Fruit fly (Drosophila melanogaster): ENCODE results near the gene Sps2.
A peak's percentile ranks its signal among the peaks of the same experiment; 100 is the strongest.

Gene Sps2

DNA sequence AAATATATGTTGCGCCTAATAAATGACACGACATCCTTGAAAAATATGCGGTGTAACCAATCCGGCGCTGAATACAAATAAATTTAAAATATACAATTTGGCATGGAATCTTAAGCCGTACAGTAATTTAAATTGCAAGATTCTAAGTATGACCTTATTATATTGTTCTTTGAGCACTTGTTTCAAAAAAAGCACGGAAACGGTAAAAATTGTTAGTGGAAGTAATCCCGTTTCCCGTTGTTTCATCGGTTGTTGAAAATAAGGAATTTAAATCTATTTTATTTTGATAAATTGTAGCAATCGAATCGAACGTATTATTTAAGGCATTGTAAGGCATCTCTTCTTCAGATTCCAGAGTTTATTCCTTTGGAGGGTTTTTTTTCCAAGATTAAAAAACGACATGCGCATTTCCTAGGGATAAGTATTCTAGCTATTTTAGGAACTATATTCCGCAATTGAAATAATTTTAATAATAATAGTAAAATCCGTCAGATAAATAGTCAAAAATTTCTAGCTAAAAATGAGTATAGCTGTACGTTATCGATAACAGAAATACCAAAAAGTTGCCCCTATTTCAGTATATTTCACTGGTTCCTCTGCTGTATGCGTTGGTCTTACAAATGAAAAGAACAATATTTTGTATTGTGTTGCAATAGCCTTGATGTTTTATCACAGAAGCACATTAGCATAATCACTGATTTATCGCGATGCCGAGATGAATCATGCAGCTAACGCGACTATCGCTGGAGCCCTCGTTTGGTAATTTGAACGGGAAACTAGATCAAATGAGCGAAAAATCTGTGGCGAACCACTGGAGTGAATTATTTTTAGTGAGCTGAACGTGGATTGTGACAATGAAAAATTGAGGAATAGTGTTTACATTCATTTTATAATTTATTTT lies 9.1 kb upstream of the Sps2 start, which contains the start of gene GATAd:
GATAd (plus strand) TSS at position 644 of the 901 bp plus-strand sequence.
- peak; percentile 38 for TF ChIP-seq pad (GFP tag; optimal IDR thresholded peaks at IDR 0.05)
- no peak for TF ChIP-seq CG11617 (GFP tag; optimal IDR thresholded peaks at IDR 0.05)
- TF ChIP-seq CG33017 (tag; optimal IDR thresholded peaks at IDR 0.05) = peak; percentile 30
- peak; percentile 41 for TF ChIP-seq bab1 (GFP tag; optimal IDR thresholded peaks at IDR 0.05)
- peak; percentile 23 for TF ChIP-seq Mnt (GFP tag; optimal IDR thresholded peaks at IDR 0.05)
- TF ChIP-seq CG12768 (GFP tag; optimal IDR thresholded peaks at IDR 0.05) = peak; percentile 15
- TF ChIP-seq toe (GFP tag; optimal IDR thresholded peaks at IDR 0.05) = no peak
- no peak for TF ChIP-seq tj (GFP tag; optimal IDR thresholded peaks at IDR 0.05)
- no peak for TF ChIP-seq CG5204 (GFP tag; optimal IDR thresholded peaks at IDR 0.05)
- TF ChIP-seq cic (GFP tag; optimal IDR thresholded peaks at IDR 0.05) = no peak
- TF ChIP-seq kay (GFP tag; ENCODE audit: borderline replicate concordance) = peak; percentile 98
- no peak for TF ChIP-seq Crg-1 (GFP tag; optimal IDR thresholded peaks at IDR 0.05)
- TF ChIP-seq ovo (GFP tag; optimal IDR thresholded peaks at IDR 0.05) = no peak
- peak; percentile 8 for TF ChIP-seq CG7101 (tag; optimal IDR thresholded peaks at IDR 0.05)

DNA sequence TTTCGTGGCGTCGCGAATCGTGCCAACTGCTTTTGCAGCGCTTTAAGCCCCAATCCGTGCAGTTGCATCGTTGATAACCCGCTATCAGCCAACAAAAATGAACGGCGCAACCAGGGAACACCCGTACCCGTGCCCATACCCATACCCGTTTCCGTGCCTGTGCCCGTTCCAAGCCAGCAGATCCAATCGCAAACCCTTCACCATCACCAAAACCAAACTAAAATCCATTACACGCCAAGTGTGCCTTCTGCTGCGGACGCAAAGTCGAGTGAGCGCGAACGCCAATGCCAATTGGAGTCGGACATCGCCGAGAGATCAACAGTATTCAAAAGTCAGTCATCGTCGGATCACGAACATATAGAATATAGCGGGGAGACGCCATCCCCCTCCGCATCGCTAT lies 8.2 kb upstream of the Sps2 start:
- TF ChIP-seq CG1620 (GFP tag; optimal IDR thresholded peaks at IDR 0.05) (no peak), CG5204 (GFP tag; optimal IDR thresholded peaks at IDR 0.05) (no peak), CG12768 (GFP tag; optimal IDR thresholded peaks at IDR 0.05) (no peak), cic (GFP tag; optimal IDR thresholded peaks at IDR 0.05) (no peak), toe (GFP tag; optimal IDR thresholded peaks at IDR 0.05) (no peak), Clk (GFP tag; optimal IDR thresholded peaks at IDR 0.05) (no peak), Mnt (GFP tag; optimal IDR thresholded peaks at IDR 0.05) (no peak), CG33017 (tag; optimal IDR thresholded peaks at IDR 0.05) (no peak), CG7101 (tag; optimal IDR thresholded peaks at IDR 0.05) (no peak), Crg-1 (GFP tag; optimal IDR thresholded peaks at IDR 0.05) (no peak), CG14711 (tag; optimal IDR thresholded peaks at IDR 0.05) (no peak), bab1 (GFP tag; optimal IDR thresholded peaks at IDR 0.05) (no peak), ovo (GFP tag; optimal IDR thresholded peaks at IDR 0.05) (no peak), tj (GFP tag; optimal IDR thresholded peaks at IDR 0.05) (no peak), CG7045 (GFP tag; optimal IDR thresholded peaks at IDR 0.05) (no peak), kay (GFP tag; ENCODE audit: borderline replicate concordance) (no peak), Hr96 (GFP tag; optimal IDR thresholded peaks at IDR 0.05) (no peak), pad (GFP tag; optimal IDR thresholded peaks at IDR 0.05) (no peak), cnc (optimal IDR thresholded peaks at IDR 0.05) (no peak)

DNA sequence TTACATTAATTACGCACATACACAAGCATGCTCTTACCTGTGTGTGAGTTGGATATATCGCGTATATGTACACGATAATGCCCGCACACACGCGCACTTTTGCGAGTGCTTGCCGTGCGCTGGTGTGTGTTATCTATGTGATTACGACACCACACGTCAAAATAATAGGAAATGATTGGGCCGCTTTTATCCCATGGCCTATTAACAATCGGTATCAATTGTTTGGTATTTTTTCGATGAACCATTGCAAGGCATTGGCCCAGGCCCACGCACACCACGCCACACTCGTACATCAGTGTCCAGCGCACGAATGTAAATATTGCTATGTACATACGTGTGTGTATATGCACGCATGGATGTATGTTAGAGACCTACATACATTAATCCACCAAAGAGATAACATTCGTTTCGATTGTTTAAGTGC lies 7.5 kb upstream of the Sps2 start:
- TF ChIP-seq ovo (GFP tag; optimal IDR thresholded peaks at IDR 0.05) = peak; percentile 45
- peak; percentile 98 for TF ChIP-seq kay (GFP tag; ENCODE audit: borderline replicate concordance)
- TF ChIP-seq bab1 (GFP tag; optimal IDR thresholded peaks at IDR 0.05) = peak; percentile 62
- peak; percentile 85 for TF ChIP-seq Mnt (GFP tag; optimal IDR thresholded peaks at IDR 0.05)
- TF ChIP-seq pad (GFP tag; optimal IDR thresholded peaks at IDR 0.05) = peak; percentile 44
- no peak for TF ChIP-seq toe (GFP tag; optimal IDR thresholded peaks at IDR 0.05)
- peak; percentile 59 for TF ChIP-seq Clk (GFP tag; optimal IDR thresholded peaks at IDR 0.05)
- TF ChIP-seq cic (GFP tag; optimal IDR thresholded peaks at IDR 0.05) = peak; percentile 87
- TF ChIP-seq Crg-1 (GFP tag; optimal IDR thresholded peaks at IDR 0.05) = peak; percentile 61
- no peak for TF ChIP-seq Hr96 (GFP tag; optimal IDR thresholded peaks at IDR 0.05)
- TF ChIP-seq CG1620 (GFP tag; optimal IDR thresholded peaks at IDR 0.05) = peak; percentile 28
- peak; percentile 43 for TF ChIP-seq CG14711 (tag; optimal IDR thresholded peaks at IDR 0.05)
- peak; percentile 55 for TF ChIP-seq CG7101 (tag; optimal IDR thresholded peaks at IDR 0.05)
- peak; percentile 85 for TF ChIP-seq CG12768 (GFP tag; optimal IDR thresholded peaks at IDR 0.05)
- TF ChIP-seq cnc (optimal IDR thresholded peaks at IDR 0.05) = no peak
- peak; percentile 62 for TF ChIP-seq CG7045 (GFP tag; optimal IDR thresholded peaks at IDR 0.05)
- peak; percentile 68 for TF ChIP-seq CG11617 (GFP tag; optimal IDR thresholded peaks at IDR 0.05)
- TF ChIP-seq tj (GFP tag; optimal IDR thresholded peaks at IDR 0.05) = peak; percentile 73
- no peak for TF ChIP-seq CG5204 (GFP tag; optimal IDR thresholded peaks at IDR 0.05)
- peak; percentile 56 for TF ChIP-seq CG33017 (tag; optimal IDR thresholded peaks at IDR 0.05)

DNA sequence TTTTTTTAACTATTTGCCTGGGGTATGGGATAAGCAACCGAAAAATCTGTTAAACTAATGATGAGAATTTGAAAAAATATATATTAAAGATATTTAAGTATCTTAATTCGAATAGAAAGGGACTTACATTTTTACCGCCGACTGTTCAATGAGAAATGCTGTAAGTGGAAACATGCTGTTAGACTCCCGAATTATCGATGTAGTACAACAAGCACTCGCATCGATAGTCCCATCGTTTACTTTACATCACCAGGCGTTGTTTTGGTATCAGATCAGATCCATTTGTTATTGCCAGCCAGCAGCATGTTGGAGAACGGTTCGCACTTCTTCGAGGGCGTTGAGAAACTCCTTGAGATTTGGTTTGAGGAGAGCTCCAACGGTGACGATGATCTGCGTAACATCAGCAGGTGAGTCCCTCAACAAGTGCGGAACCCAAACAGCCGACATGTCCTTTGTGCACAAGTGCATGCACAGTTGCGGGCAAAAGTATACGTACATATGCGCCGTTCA lies 3.1 kb upstream of the Sps2 start, which contains the start of gene SamDC:
SamDC (plus strand) TSS at position 246 of the 510 bp plus-strand sequence.
- no peak for TF ChIP-seq ovo (GFP tag; optimal IDR thresholded peaks at IDR 0.05)
- TF ChIP-seq CG12768 (GFP tag; optimal IDR thresholded peaks at IDR 0.05) = no peak
- TF ChIP-seq Hr96 (GFP tag; optimal IDR thresholded peaks at IDR 0.05) = no peak
- TF ChIP-seq pad (GFP tag; optimal IDR thresholded peaks at IDR 0.05) = peak; percentile 12
- TF ChIP-seq tj (GFP tag; optimal IDR thresholded peaks at IDR 0.05) = no peak
- peak; percentile 31 for TF ChIP-seq cic (GFP tag; optimal IDR thresholded peaks at IDR 0.05)
- peak; percentile 15 for TF ChIP-seq CG11617 (GFP tag; optimal IDR thresholded peaks at IDR 0.05)
- peak; percentile 63 for TF ChIP-seq bab1 (GFP tag; optimal IDR thresholded peaks at IDR 0.05)
- no peak for TF ChIP-seq toe (GFP tag; optimal IDR thresholded peaks at IDR 0.05)
- no peak for TF ChIP-seq CG5204 (GFP tag; optimal IDR thresholded peaks at IDR 0.05)
- peak; percentile 35 for TF ChIP-seq CG7101 (tag; optimal IDR thresholded peaks at IDR 0.05)
- TF ChIP-seq CG1620 (GFP tag; optimal IDR thresholded peaks at IDR 0.05) = peak; percentile 18
- peak; percentile 44 for TF ChIP-seq Mnt (GFP tag; optimal IDR thresholded peaks at IDR 0.05)
- TF ChIP-seq kay (GFP tag; ENCODE audit: borderline replicate concordance) = no peak
- no peak for TF ChIP-seq CG7045 (GFP tag; optimal IDR thresholded peaks at IDR 0.05)

DNA sequence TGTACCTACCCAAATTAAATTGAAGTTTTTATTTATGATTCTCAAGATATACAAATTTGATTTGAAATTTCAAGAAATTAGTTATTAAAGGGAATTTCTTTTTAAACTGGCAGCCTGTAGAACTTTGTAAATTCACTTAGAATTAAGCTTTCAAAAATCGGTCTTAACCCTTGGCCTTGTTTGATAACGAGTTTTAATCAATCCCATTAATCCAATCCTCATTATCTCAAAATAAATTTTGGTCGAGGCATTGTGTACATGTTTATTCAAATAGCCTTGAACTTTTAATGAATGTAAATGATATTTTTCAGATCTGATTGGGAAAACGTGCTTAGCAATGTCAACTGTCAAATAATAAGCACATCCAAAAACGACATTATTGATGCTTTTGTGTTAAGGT lies 2.6 kb upstream of the Sps2 start:
- TF ChIP-seq toe (GFP tag; optimal IDR thresholded peaks at IDR 0.05) (no peak), cnc (optimal IDR thresholded peaks at IDR 0.05) (no peak), kay (GFP tag; ENCODE audit: borderline replicate concordance) (peak; percentile 72), Mnt (GFP tag; optimal IDR thresholded peaks at IDR 0.05) (no peak), bab1 (GFP tag; optimal IDR thresholded peaks at IDR 0.05) (no peak), ovo (GFP tag; optimal IDR thresholded peaks at IDR 0.05) (no peak)

Data from whole organism, adult.